Fruit fly (Drosophila melanogaster) Kc167 (cell line): ENCODE results near the gene Obp22a.

Experiments
- Sin3A ChIP-seq: fragments of >200 bp; optimal IDR thresholded peaks from 2 replicates; lab custom pipeline; 2018; ENCODE audit warnings: missing external identifiers
- h ChIP-seq: fragments of >200 bp; optimal IDR thresholded peaks from 3 replicates; lab custom pipeline; 2018; ENCODE audit warnings: missing external identifiers

DNA sequence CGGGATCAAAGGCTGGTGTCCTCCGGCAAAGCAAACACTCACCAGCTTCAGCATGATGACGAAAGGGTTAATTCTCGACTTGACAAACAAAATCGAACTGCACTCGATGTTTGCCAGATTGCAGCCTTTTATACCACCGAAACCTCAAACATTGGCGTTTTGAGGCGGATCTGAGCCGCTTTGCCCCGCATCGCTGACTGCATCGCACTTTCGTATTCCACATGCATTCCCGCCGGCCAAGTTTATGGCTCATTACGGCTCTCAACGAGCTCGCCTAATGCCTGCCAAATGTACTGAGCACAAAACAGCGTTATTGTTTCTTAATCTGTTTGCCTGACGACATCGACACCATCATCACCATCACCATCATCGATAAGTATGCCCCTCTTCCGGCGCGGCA is 15.1 kb upstream of the Obp22a start, which contains the start of gene CG15353:
- no peak for TF ChIP-seq Sin3A (lab: Kevin White, UChicago)
- TF ChIP-seq h (lab: Kevin White, UChicago), result no peak
